Fruit fly (Drosophila melanogaster): ENCODE measurements around the gene muc.

muc gene

dm6 chr2L:7452093-7452492 lies 25.4 kb downstream of the muc start (continued):
- no peak for TF ChIP-seq lmd (GFP tag; IDR thresholded peaks at IDR 0.05)
- no peak for TF ChIP-seq CG33557 (GFP tag; optimal IDR thresholded peaks at IDR 0.05)
- no peak for TF ChIP-seq Oli (tag; optimal IDR thresholded peaks at IDR 0.05)
- TF ChIP-seq mam (GFP tag; optimal IDR thresholded peaks at IDR 0.05): no peak
- TF ChIP-seq Hsf (GFP tag; optimal IDR thresholded peaks at IDR 0.05): no peak
- TF ChIP-seq CG7839 (tag; optimal IDR thresholded peaks at IDR 0.05): no peak
- TF ChIP-seq CG7928 (GFP tag; optimal IDR thresholded peaks at IDR 0.05): no peak
- TF ChIP-seq peb (GFP tag; IDR thresholded peaks at IDR 0.05): no peak
- TF ChIP-seq NC2α (GFP tag; optimal IDR thresholded peaks at IDR 0.05): no peak
- peak; percentile 47; the same call in 1 of the 3 replicates for TF ChIP-seq zen2 (GFP tag; IDR thresholded peaks at IDR 0.05; ENCODE audit: partially characterized antibody)
- TF ChIP-seq TFAM (GFP tag; optimal IDR thresholded peaks at IDR 0.05): no peak
- TF ChIP-seq MBD-R2 (GFP tag; IDR thresholded peaks at IDR 0.05): 0 out of 2 replicates have a peak, but pooled peaks have one; percentile 47
- no peak for TF ChIP-seq CHES-1-like (GFP tag; optimal IDR thresholded peaks at IDR 0.05)
- no peak for TF ChIP-seq mld (GFP tag; IDR thresholded peaks at IDR 0.05; ENCODE audit: partially characterized antibody)
- no peak for TF ChIP-seq Ravus (GFP tag; IDR thresholded peaks at IDR 0.05)
- no peak for TF ChIP-seq CG32767 (GFP tag; IDR thresholded peaks at IDR 0.05)
- TF ChIP-seq CG6854 (GFP tag; optimal IDR thresholded peaks at IDR 0.05): no peak
- no peak for TF ChIP-seq CG16779 (GFP tag; IDR thresholded peaks at IDR 0.05)
- TF ChIP-seq knrl (GFP tag; IDR thresholded peaks at IDR 0.05; ENCODE audit: partially characterized antibody): peak; percentile 37; the same call in 2 of the 3 replicates
- TF ChIP-seq HLH4C (GFP tag; IDR thresholded peaks at IDR 0.05; ENCODE audit: partially characterized antibody): no peak
- TF ChIP-seq gem (tag; optimal IDR thresholded peaks at IDR 0.05): no peak
- 0 out of 2 replicates have a peak, but pooled peaks have one; percentile 19 for TF ChIP-seq CG7372 (GFP tag; IDR thresholded peaks at IDR 0.05)
- TF ChIP-seq jigr1 (GFP tag; IDR thresholded peaks at IDR 0.05): no peak
- TF ChIP-seq CG30403 (GFP tag; optimal IDR thresholded peaks at IDR 0.05): no peak
- no peak for TF ChIP-seq ind (GFP tag; optimal IDR thresholded peaks at IDR 0.05)
- TF ChIP-seq Side (GFP tag; optimal IDR thresholded peaks at IDR 0.05): no peak
- peak; percentile 46; the same call in 1 of the 2 replicates for TF ChIP-seq CG42726 (GFP tag; IDR thresholded peaks at IDR 0.05; ENCODE audit: partially characterized antibody)
- no peak for TF ChIP-seq CG10565 (GFP tag; optimal IDR thresholded peaks at IDR 0.05)
- no peak for TF ChIP-seq kay (GFP tag; optimal IDR thresholded peaks at IDR 0.05)
- TF ChIP-seq CG7786 (GFP tag; optimal IDR thresholded peaks at IDR 0.05): no peak
- no peak for TF ChIP-seq Hr51 (GFP tag; optimal IDR thresholded peaks at IDR 0.05)
- TF ChIP-seq Antp (GFP tag; optimal IDR thresholded peaks at IDR 0.05): no peak
- TF ChIP-seq abd-A (tag; optimal IDR thresholded peaks at IDR 0.05): no peak
- no peak for TF ChIP-seq tin (GFP tag; optimal IDR thresholded peaks at IDR 0.05)

DNA sequence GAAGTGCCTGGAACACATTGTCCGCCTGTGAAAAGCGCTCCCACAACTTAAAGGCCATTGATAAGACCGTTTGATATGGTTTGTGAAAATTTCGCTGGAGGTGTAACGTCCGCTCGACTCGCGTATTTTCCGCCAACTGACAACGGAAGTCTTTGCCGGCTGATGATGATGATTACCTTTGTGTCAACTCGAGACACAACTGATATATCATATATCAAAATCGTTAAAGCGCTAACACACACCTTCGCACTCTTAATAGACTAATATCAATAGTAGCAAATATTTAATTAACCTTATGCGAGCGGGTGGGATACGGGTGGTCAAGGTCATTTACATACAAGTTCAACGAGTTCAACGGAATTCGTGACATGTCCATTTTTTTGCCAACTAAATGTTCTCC lies 27.4 kb downstream of the muc start, which contains the start of gene Gr28a:
Gene Gr28a (minus strand): TSS at position 101 of the 400 bp plus-strand sequence.
- TF ChIP-seq H15 (GFP tag; IDR thresholded peaks at IDR 0.05) (no peak), Lhr (GFP tag; optimal IDR thresholded peaks at IDR 0.05) (no peak), CG43689 (GFP tag; IDR thresholded peaks at IDR 0.05) (no peak), lilli (GFP tag; optimal IDR thresholded peaks at IDR 0.05) (no peak), ara (GFP tag; IDR thresholded peaks at IDR 0.05) (no peak), hth (optimal IDR thresholded peaks at IDR 0.05) (no peak), zf30C (GFP tag; optimal IDR thresholded peaks at IDR 0.05) (no peak), gcm2 (GFP tag; optimal IDR thresholded peaks at IDR 0.05) (no peak), Dll (GFP tag; IDR thresholded peaks at IDR 0.05; ENCODE audit: partially characterized antibody) (no peak), CG1832 (GFP tag; optimal IDR thresholded peaks at IDR 0.05) (no peak), Hr51 (GFP tag; optimal IDR thresholded peaks at IDR 0.05) (no peak), CG6175 (GFP tag; IDR thresholded peaks at IDR 0.05) (no peak), stc (GFP tag; IDR thresholded peaks at IDR 0.05) (no peak), CG10274 (GFP tag; optimal IDR thresholded peaks at IDR 0.05) (no peak), CG17359 (tag; optimal IDR thresholded peaks at IDR 0.05) (no peak), CG4282 (GFP tag; optimal IDR thresholded peaks at IDR 0.05) (no peak), shn (GFP tag; optimal IDR thresholded peaks at IDR 0.05) (no peak), nerfin-2 (GFP tag; IDR thresholded peaks at IDR 0.05; ENCODE audit: partially characterized antibody) (no peak)

All from whole organism, embryonic.